Fruit fly (Drosophila melanogaster) whole organism, pupa: ENCODE measurements around the gene Cpr66Cb.
A peak's percentile ranks its signal among the peaks of the same experiment; 100 is the strongest.

Source experiments
- CG10348 ChIP-seq: fragments of 200-800 bp; sonication (Bioruptor generic); IDR thresholded peaks from 2 replicates; pipeline ENCODE4 v1.3.6; 2022; ENCODE audit warnings: missing biosample characterization, missing genetic modification characterization
- CG12605 ChIP-seq: fragments of 200-800 bp; sonication (Bioruptor generic); IDR thresholded peaks from 2 replicates; pipeline ENCODE4 v1.3.6; 2022; ENCODE audit warnings: missing biosample characterization, missing genetic modification characterization
- CG13204 ChIP-seq: fragments of 200-800 bp; sonication (Bioruptor generic); optimal IDR thresholded peaks from 2 replicates; lab custom pipeline; 2018; ENCODE audit warnings: missing biosample characterization, mild to moderate bottlenecking, missing genetic modification characterization, moderate library complexity
- CG14655 ChIP-seq: fragments of 200-800 bp; sonication (Bioruptor generic); optimal IDR thresholded peaks from 3 replicates; lab custom pipeline; 2017; ENCODE audit warnings: mild to moderate bottlenecking, missing biosample characterization, missing genetic modification reagents, missing genetic modification characterization
- CG15710 ChIP-seq: fragments of 200-800 bp; sonication (Bioruptor generic); optimal IDR thresholded peaks from 2 replicates; lab custom pipeline; 2018; ENCODE audit warnings: missing biosample characterization, mild to moderate bottlenecking, missing genetic modification characterization, moderate library complexity
- CG17806 ChIP-seq: fragments of 200-800 bp; sonication (Bioruptor generic); optimal IDR thresholded peaks from 2 replicates; lab custom pipeline; 2018; ENCODE audit warnings: missing biosample characterization, mild to moderate bottlenecking, missing genetic modification characterization, moderate library complexity
- CG32121 ChIP-seq: fragments of 200-800 bp; sonication (Bioruptor generic); IDR thresholded peaks from 2 replicates; pipeline ENCODE4 v1.3.6; 2022; ENCODE audit warnings: missing biosample characterization, missing genetic modification characterization
- CG34367 ChIP-seq: fragments of 200-800 bp; sonication (Bioruptor generic); optimal IDR thresholded peaks from 2 replicates; lab custom pipeline; 2018; ENCODE audit warnings: missing biosample characterization, mild to moderate bottlenecking, missing genetic modification characterization
- CG4496 ChIP-seq: fragments of 200-800 bp; sonication (Bioruptor generic); IDR thresholded peaks from 3 replicates; pipeline ENCODE4 v1.3.6; 2022; ENCODE audit warnings: missing biosample characterization, missing genetic modification characterization
- CG8159 ChIP-seq: fragments of 200-800 bp; sonication (Bioruptor generic); optimal IDR thresholded peaks from 3 replicates; lab custom pipeline; 2018; ENCODE audit warnings: missing biosample characterization, mild to moderate bottlenecking, missing genetic modification characterization, moderate library complexity
- CG8301 ChIP-seq: fragments of 200-800 bp; sonication (Bioruptor generic); optimal IDR thresholded peaks from 2 replicates; lab custom pipeline; 2018; ENCODE audit warnings: missing biosample characterization, mild to moderate bottlenecking, missing genetic modification characterization
- CG9948 ChIP-seq: fragments of 200-800 bp; sonication (Bioruptor generic); optimal IDR thresholded peaks from 2 replicates; lab custom pipeline; 2018; ENCODE audit warnings: missing biosample characterization, mild to moderate bottlenecking, missing genetic modification characterization, moderate library complexity
- D1 ChIP-seq: fragments of 200-800 bp; sonication (Bioruptor generic); optimal IDR thresholded peaks from 2 replicates; lab custom pipeline; 2018; ENCODE audit warnings: missing biosample characterization, mild to moderate bottlenecking, missing genetic modification characterization, moderate library complexity
- EcR ChIP-seq: fragments of 200-800 bp; sonication (Bioruptor generic); optimal IDR thresholded peaks from 3 replicates; lab custom pipeline; 2019; ENCODE audit warnings: missing biosample characterization, missing genetic modification characterization, mild to moderate bottlenecking, moderate library complexity, missing genetic modification reagents
- Ets98B ChIP-seq: fragments of 200-800 bp; sonication (Bioruptor generic); IDR thresholded peaks from 2 replicates; pipeline ENCODE4 v1.3.6; 2022; ENCODE audit warnings: missing biosample characterization, missing genetic modification characterization
- Pif1A ChIP-seq: fragments of 200-800 bp; sonication (Bioruptor generic); optimal IDR thresholded peaks from 3 replicates; lab custom pipeline; 2016; ENCODE audit warnings: missing biosample characterization, missing genetic modification characterization
- Pif1B ChIP-seq: fragments of 200-800 bp; sonication (Bioruptor generic); optimal IDR thresholded peaks from 3 replicates; lab custom pipeline; 2016; ENCODE audit warnings: missing biosample characterization, missing genetic modification characterization
- Snoo ChIP-seq: fragments of 200-800 bp; sonication (Bioruptor generic); optimal IDR thresholded peaks from 3 replicates; lab custom pipeline; 2017; ENCODE audit warnings: missing biosample characterization, mild to moderate bottlenecking, missing genetic modification characterization, inconsistent platforms
- fd96Ca ChIP-seq: fragments of 200-800 bp; sonication (Bioruptor generic); IDR thresholded peaks from 3 replicates; pipeline ENCODE4 v1.3.6; 2022; ENCODE audit warnings: missing biosample characterization, missing genetic modification characterization
- gl ChIP-seq: fragments of 200-800 bp; sonication (Bioruptor generic); optimal IDR thresholded peaks from 2 replicates; lab custom pipeline; 2018; ENCODE audit warnings: missing biosample characterization, mild to moderate bottlenecking, missing genetic modification characterization
- rn ChIP-seq: fragments of 200-800 bp; sonication (Bioruptor generic); IDR thresholded peaks from 2 replicates; pipeline ENCODE4 v1.3.6; 2022; ENCODE audit warnings: missing biosample characterization, missing genetic modification characterization

Gene Cpr66Cb

DNA sequence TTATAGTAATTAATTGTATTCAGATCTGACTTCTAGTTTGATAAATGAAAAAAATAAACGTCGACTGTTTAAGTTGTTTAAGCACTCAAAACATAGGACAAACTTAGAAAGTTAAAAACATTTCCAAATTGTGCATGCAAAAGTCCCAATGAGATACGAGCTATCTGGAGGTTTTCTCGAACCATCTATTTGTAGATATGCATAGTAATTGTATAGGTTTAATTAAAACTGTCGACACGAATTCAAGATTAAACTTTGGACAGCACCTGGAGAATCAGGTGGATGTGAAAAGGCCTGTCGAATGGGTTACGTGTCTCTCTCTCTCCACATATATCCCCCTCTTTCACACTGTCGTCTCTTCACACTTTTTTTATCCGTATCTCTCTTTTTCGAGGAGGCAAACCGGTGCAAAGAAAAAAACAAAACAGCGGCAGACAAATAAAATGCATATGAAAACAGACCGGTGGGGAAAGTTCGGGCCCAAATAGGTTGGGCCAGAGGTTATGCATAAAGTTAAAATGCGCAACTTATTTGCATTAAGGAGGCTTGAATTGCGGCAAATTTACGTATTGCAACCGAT, 23.7 kb downstream of the Cpr66Cb start:
- TF ChIP-seq CG9948 (tag; lab: Kevin White, UChicago) (peak; percentile 36), Snoo (tag; lab: Kevin White, UChicago) (no peak), CG17806 (tag; lab: Kevin White, UChicago) (peak; percentile 41), CG10348 (GFP tag; lab: Robert Waterston, UW) (no peak), CG12605 (peak; percentile 81), CG34367 (tag; lab: Kevin White, UChicago) (peak; percentile 63), CG4496 (GFP tag; lab: Robert Waterston, UW) (peak; percentile 50; the same call in 1 of the 3 replicates), CG32121 (GFP tag; lab: Robert Waterston, UW) (0 out of 2 replicates have a peak, but pooled peaks have one; percentile 10), CG13204 (GFP tag; lab: Kevin White, UChicago) (peak; percentile 61), CG8301 (tag; lab: Kevin White, UChicago) (peak; percentile 53), rn (GFP tag; lab: Robert Waterston, UW) (0 out of 2 replicates have a peak, but pooled peaks have one; percentile 26), fd96Ca (peak; percentile 45; the same call in 1 of the 3 replicates), CG14655 (GFP tag; lab: Kevin White, UChicago) (peak; percentile 56), Pif1B (GFP tag; lab: Kevin White, UChicago) (no peak), Ets98B (GFP tag; lab: Robert Waterston, UW) (peak; percentile 26; the same call in 1 of the 2 replicates), gl (tag; lab: Kevin White, UChicago) (peak; percentile 84), CG8159 (tag; lab: Kevin White, UChicago) (peak; percentile 52), CG15710 (tag; lab: Kevin White, UChicago) (peak; percentile 55), Pif1A (peak; percentile 3), EcR (no peak), D1 (tag; lab: Kevin White, UChicago) (no peak)

DNA sequence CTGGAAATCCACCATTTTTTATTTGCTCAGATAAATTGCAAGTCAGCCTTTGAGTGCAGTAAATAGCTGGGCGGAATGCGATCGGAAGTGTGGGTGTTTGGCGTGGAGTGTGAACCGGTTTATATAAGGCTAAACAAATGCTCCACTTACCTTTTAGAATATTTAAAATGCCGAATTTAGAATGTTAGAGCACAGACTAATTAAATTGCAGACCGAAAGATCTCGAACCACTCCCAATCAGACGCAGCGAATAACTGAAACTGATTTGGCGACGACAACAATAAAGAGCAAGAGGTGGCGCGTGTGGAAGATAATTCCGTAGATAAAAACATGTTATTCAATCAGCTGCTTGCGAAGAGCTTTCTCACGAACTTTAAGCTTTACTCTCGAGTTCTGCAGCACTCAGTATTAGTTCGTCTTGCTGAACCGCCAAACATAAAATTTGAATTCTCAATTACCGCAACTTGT, 24.2 kb downstream of the Cpr66Cb start, which contains the start of gene Idh:
Idh (minus strand) TSS at position 264 of the 468 bp plus-strand sequence.
- TF ChIP-seq CG17806 (tag; lab: Kevin White, UChicago) (no peak), CG12605 (peak; percentile 9; the same call in 1 of the 2 replicates), Pif1B (GFP tag; lab: Kevin White, UChicago) (no peak), CG10348 (GFP tag; lab: Robert Waterston, UW) (no peak), Snoo (tag; lab: Kevin White, UChicago) (peak; percentile 13), D1 (tag; lab: Kevin White, UChicago) (peak; percentile 50), CG8301 (tag; lab: Kevin White, UChicago) (peak; percentile 7), Pif1A (no peak), CG15710 (tag; lab: Kevin White, UChicago) (no peak), rn (GFP tag; lab: Robert Waterston, UW) (no peak), Ets98B (GFP tag; lab: Robert Waterston, UW) (peak; percentile 29; the same call in 1 of the 2 replicates), CG32121 (GFP tag; lab: Robert Waterston, UW) (no peak; the same call in 1 of the 2 replicates), CG9948 (tag; lab: Kevin White, UChicago) (no peak), CG4496 (GFP tag; lab: Robert Waterston, UW) (peak; percentile 7; the same call in 1 of the 3 replicates), gl (tag; lab: Kevin White, UChicago) (no peak), CG34367 (tag; lab: Kevin White, UChicago) (no peak), CG14655 (GFP tag; lab: Kevin White, UChicago) (peak; percentile 15), fd96Ca (no peak; the same call in 2 of the 3 replicates), CG8159 (tag; lab: Kevin White, UChicago) (no peak), EcR (peak; percentile 17), CG13204 (GFP tag; lab: Kevin White, UChicago) (no peak)

DNA sequence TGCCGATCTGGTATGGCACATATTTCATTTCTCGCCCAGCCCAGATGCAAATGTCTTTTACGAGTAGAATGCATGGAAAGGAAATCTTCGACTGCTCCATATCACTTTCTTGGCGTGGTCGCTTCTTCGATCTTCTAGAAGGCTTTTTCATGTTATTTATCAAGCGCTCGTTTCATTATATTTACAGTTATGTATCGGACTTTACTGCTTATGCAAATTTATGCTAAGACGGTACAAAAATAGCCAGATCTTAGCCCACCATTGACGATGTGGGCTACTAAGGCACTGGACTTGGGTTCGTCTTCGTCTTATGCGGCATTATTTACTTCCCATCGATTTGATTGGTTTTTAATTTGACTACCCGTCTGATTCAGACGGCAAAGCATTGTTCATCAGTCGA, 26.8 kb downstream of the Cpr66Cb start:
- no peak for TF ChIP-seq gl (tag; lab: Kevin White, UChicago)
- no peak for TF ChIP-seq CG8301 (tag; lab: Kevin White, UChicago)

DNA sequence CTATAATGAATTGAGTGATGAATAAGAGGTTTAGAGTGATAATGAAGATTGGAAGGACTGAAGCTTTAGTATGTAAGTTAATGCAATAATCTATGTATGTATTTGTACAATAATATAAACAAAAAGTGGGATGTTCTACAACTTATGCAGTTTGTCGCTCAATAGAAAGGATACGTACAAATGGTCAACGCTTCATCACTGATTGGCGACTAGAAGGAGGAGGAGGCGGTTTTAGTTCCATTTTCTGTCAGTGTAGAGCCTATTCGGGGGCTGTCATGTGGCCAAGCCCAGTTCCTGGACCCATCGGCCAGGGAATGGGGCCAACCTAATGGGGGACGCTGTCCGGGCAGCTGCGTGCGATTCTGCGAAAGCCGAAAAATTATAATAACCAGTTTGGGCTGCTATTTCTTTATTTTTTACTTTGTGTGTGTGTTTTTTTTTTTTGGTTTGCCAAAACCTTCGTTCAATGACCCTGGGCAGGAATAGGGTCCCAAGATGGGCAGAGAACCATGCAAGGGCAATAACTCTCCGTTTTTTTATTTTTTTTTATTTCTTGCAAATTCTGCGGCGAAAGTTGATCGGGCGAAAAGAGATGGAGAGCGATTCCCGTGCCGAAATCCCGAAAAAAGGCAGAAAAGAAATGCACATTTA, 32.3 kb downstream of the Cpr66Cb start:
- TF ChIP-seq Pif1A = no peak
- no peak for TF ChIP-seq CG17806 (tag; lab: Kevin White, UChicago)
- TF ChIP-seq CG4496 (GFP tag; lab: Robert Waterston, UW) = 0 out of 3 replicates have a peak, but pooled peaks have one; percentile 15
- TF ChIP-seq Pif1B (GFP tag; lab: Kevin White, UChicago) = no peak
- TF ChIP-seq CG34367 (tag; lab: Kevin White, UChicago) = no peak
- TF ChIP-seq rn (GFP tag; lab: Robert Waterston, UW) = no peak
- peak; percentile 45 for TF ChIP-seq CG14655 (GFP tag; lab: Kevin White, UChicago)
- peak; percentile 19 for TF ChIP-seq CG8301 (tag; lab: Kevin White, UChicago)
- TF ChIP-seq Snoo (tag; lab: Kevin White, UChicago) = peak; percentile 57
- no peak for TF ChIP-seq CG32121 (GFP tag; lab: Robert Waterston, UW)

DNA sequence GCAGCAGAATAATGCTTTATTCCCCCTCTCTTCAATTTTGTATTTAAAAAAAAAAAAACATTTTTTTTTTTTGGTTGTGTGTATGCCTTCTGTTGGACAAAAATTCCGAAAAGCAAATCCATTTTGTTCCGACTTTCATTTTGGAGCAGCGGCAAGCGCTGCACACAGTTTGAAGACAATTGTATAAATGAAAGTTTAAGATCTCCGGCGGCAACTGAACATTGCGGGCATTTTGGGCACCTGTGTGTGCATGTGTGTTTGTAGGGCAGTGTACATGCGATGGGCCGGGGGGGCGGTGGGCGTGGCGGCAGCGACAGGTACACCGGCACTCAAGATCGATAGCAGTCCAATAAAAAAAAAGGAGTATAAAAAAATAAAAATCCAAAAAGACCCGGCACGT, 33.0 kb downstream of the Cpr66Cb start:
- no peak for TF ChIP-seq D1 (tag; lab: Kevin White, UChicago)
- no peak for TF ChIP-seq CG8301 (tag; lab: Kevin White, UChicago)
- TF ChIP-seq Snoo (tag; lab: Kevin White, UChicago) = no peak
- no peak for TF ChIP-seq CG17806 (tag; lab: Kevin White, UChicago)
- TF ChIP-seq CG32121 (GFP tag; lab: Robert Waterston, UW) = no peak
- no peak for TF ChIP-seq CG13204 (GFP tag; lab: Kevin White, UChicago)
